Worm (Caenorhabditis elegans) whole organism, L1 larva: ENCODE measurements around the gene ndua-7.
A peak's percentile ranks its signal among the peaks of the same experiment; 100 is the strongest.

Experiments used
- C04F5.9 ChIP-seq: sonication (generic microtip); optimal IDR thresholded peaks from 2 replicates; lab custom pipeline; 2016; ENCODE audit warnings: missing genetic modification characterization, missing compliant biosample characterization
- C16A3.4 ChIP-seq: fragments of 150-350 bp; optimal IDR thresholded peaks from 2 replicates; lab custom pipeline; 2014; ENCODE audit warnings: missing biosample characterization, missing genetic modification characterization
- C34B4.2 ChIP-seq: sonication (generic microtip); optimal IDR thresholded peaks from 2 replicates; lab custom pipeline; 2017; ENCODE audit warnings: mild to moderate bottlenecking, missing genetic modification characterization, missing compliant biosample characterization
- Y116A8C.19 ChIP-seq: sonication (generic microtip); optimal IDR thresholded peaks from 2 replicates; lab custom pipeline; 2016; ENCODE audit warnings: missing compliant biosample characterization, missing genetic modification characterization, borderline replicate concordance
- alr-1 ChIP-seq: fragments of 200-800 bp; sonication (Bioruptor generic); optimal IDR thresholded peaks from 2 replicates; lab custom pipeline; 2018; ENCODE audit warnings: borderline replicate concordance, mild to moderate bottlenecking, missing genetic modification characterization, missing compliant biosample characterization
- aly-2 ChIP-seq: fragments of 150-350 bp; optimal IDR thresholded peaks from 2 replicates; lab custom pipeline; 2014; ENCODE audit warnings: missing biosample characterization, missing genetic modification characterization
- ama-1 ChIP-seq: fragments of 150-350 bp; optimal IDR thresholded peaks from 2 replicates; lab custom pipeline; 2014
- blmp-1 ChIP-seq: fragments of 150-350 bp; optimal IDR thresholded peaks from 2 replicates; lab custom pipeline; 2014; ENCODE audit warnings: missing biosample characterization, missing genetic modification characterization
- ceh-88 ChIP-seq: fragments of 200-800 bp; sonication (Bioruptor generic); IDR thresholded peaks from 2 replicates; pipeline ENCODE4 v1.3.6; 2022; ENCODE audit warnings: missing genetic modification characterization, missing compliant biosample characterization
- ceh-90 ChIP-seq: sonication (generic microtip); optimal IDR thresholded peaks from 2 replicates; lab custom pipeline; 2016; ENCODE audit warnings: missing genetic modification characterization, missing compliant biosample characterization
- ces-1 ChIP-seq: fragments of 150-350 bp; optimal IDR thresholded peaks from 2 replicates; lab custom pipeline; 2014; ENCODE audit warnings: missing biosample characterization, missing genetic modification reagents, missing genetic modification characterization
- efl-1 ChIP-seq, 4 experiments: fragments of 150-350 bp; optimal IDR thresholded peaks in 3 of 4; peaks in 1 of 4; 1 replicate in 1 of 4; 2 replicates in 3 of 4; lab custom pipeline; 2014; ENCODE audit warnings: missing biosample characterization in 2 of 4, missing genetic modification characterization in 2 of 4, missing genetic modification reagents in 2 of 4
- egl-27 ChIP-seq, 2 experiments: fragments of 150-350 bp in 1 of 2; sonication (generic microtip); optimal IDR thresholded peaks; 3 replicates each; lab custom pipeline; 2017 to 2018; ENCODE audit warnings: missing biosample characterization in 2 of 2, missing genetic modification characterization in 2 of 2, missing genetic modification reagents in 2 of 2
- elt-3 ChIP-seq, 6 experiments: fragments of 150-350 bp in 1 of 6; sonication (generic microtip); optimal IDR thresholded peaks; 2 replicates each; lab custom pipeline; 2017 to 2018; ENCODE audit warnings: missing biosample characterization in 6 of 6, missing genetic modification characterization in 6 of 6, inconsistent platforms in 1 of 6
- ets-5 ChIP-seq: fragments of 200-800 bp; sonication (Bioruptor generic); IDR thresholded peaks from 2 replicates; pipeline ENCODE4 v1.3.6; 2022; ENCODE audit warnings: missing genetic modification characterization, missing compliant biosample characterization
- fkh-10 ChIP-seq: sonication (generic microtip); optimal IDR thresholded peaks from 2 replicates; lab custom pipeline; 2017; ENCODE audit warnings: missing biosample characterization, missing genetic modification reagents, missing genetic modification characterization
- fkh-4 ChIP-seq: sonication (generic microtip); optimal IDR thresholded peaks from 2 replicates; lab custom pipeline; 2016; ENCODE audit warnings: missing compliant biosample characterization, missing genetic modification characterization, borderline replicate concordance
- fkh-8 ChIP-seq: sonication (generic microtip); optimal IDR thresholded peaks from 2 replicates; lab custom pipeline; 2016; ENCODE audit warnings: mild to moderate bottlenecking, missing genetic modification characterization, missing compliant biosample characterization
- fos-1 ChIP-seq: fragments of 150-350 bp; optimal IDR thresholded peaks from 2 replicates; lab custom pipeline; 2014; ENCODE audit warnings: missing biosample characterization, missing genetic modification characterization
- hlh-4 ChIP-seq: sonication (generic microtip); optimal IDR thresholded peaks from 2 replicates; lab custom pipeline; 2016; ENCODE audit warnings: mild to moderate bottlenecking, missing genetic modification characterization, missing compliant biosample characterization
- hpl-2 ChIP-seq: fragments of 150-350 bp; optimal IDR thresholded peaks from 2 replicates; lab custom pipeline; 2014; ENCODE audit warnings: missing biosample characterization, missing genetic modification reagents, missing genetic modification characterization
- irx-1 ChIP-seq: sonication (generic microtip); optimal IDR thresholded peaks from 2 replicates; lab custom pipeline; 2016; ENCODE audit warnings: missing genetic modification characterization, missing compliant biosample characterization
- isw-1 ChIP-seq: fragments of 200-800 bp; sonication (Bioruptor generic); IDR thresholded peaks from 2 replicates; pipeline ENCODE4 v1.3.6; 2022; ENCODE audit warnings: missing genetic modification characterization, missing compliant biosample characterization
- lin-13 ChIP-seq: fragments of 150-350 bp; optimal IDR thresholded peaks from 2 replicates; lab custom pipeline; 2014; ENCODE audit warnings: missing biosample characterization, missing genetic modification reagents, missing genetic modification characterization
- lin-14 ChIP-seq: fragments of 200-800 bp; sonication (Bioruptor generic); optimal IDR thresholded peaks from 2 replicates; lab custom pipeline; 2018; ENCODE audit warnings: mild to moderate bottlenecking, missing genetic modification characterization, moderate library complexity, missing compliant biosample characterization
- lin-15B ChIP-seq: fragments of 150-350 bp; sonication (generic microtip); optimal IDR thresholded peaks from 3 replicates; lab custom pipeline; 2014; ENCODE audit warnings: missing biosample characterization, missing genetic modification characterization
- lin-39 ChIP-seq: fragments of 150-350 bp; optimal IDR thresholded peaks from 2 replicates; lab custom pipeline; 2014; ENCODE audit warnings: missing biosample characterization, missing genetic modification reagents, missing genetic modification characterization
- lir-3 ChIP-seq: sonication (generic microtip); optimal IDR thresholded peaks from 2 replicates; lab custom pipeline; 2016; ENCODE audit warnings: mild to moderate bottlenecking, missing genetic modification characterization, moderate library complexity, missing compliant biosample characterization; ENCODE audit not compliant: poor library complexity
- lsy-2 ChIP-seq, 2 experiments: fragments of 150-350 bp; optimal IDR thresholded peaks; 2 replicates each; lab custom pipeline; 2014; ENCODE audit warnings: missing biosample characterization in 2 of 2, missing genetic modification characterization in 2 of 2
- mdl-1 ChIP-seq, 2 experiments: fragments of 150-350 bp; optimal IDR thresholded peaks; 2 replicates each; lab custom pipeline; 2014 to 2017; ENCODE audit warnings: missing biosample characterization in 2 of 2, missing genetic modification characterization in 2 of 2, inconsistent platforms in 1 of 2
- mef-2 ChIP-seq: fragments of 150-350 bp; optimal IDR thresholded peaks from 2 replicates; lab custom pipeline; 2014; ENCODE audit warnings: missing biosample characterization, missing genetic modification characterization
- nhr-11 ChIP-seq: fragments of 150-350 bp; optimal IDR thresholded peaks from 2 replicates; lab custom pipeline; 2014; ENCODE audit warnings: missing biosample characterization, missing genetic modification characterization
- nhr-237 ChIP-seq: fragments of 150-350 bp; optimal IDR thresholded peaks from 2 replicates; lab custom pipeline; 2014; ENCODE audit warnings: missing biosample characterization, missing genetic modification characterization
- nhr-77 ChIP-seq: fragments of 150-350 bp; optimal IDR thresholded peaks from 2 replicates; lab custom pipeline; 2014; ENCODE audit warnings: missing biosample characterization, missing genetic modification characterization
- nhr-84 ChIP-seq: sonication (generic microtip); optimal IDR thresholded peaks from 2 replicates; lab custom pipeline; 2017; ENCODE audit warnings: missing biosample characterization, missing genetic modification characterization
- nhr-85 ChIP-seq: sonication (generic microtip); peaks from one replicate; lab custom pipeline; 2016; ENCODE audit warnings: missing genetic modification characterization, inconsistent platforms, missing compliant biosample characterization
- nhr-90 ChIP-seq: sonication (generic microtip); optimal IDR thresholded peaks from 2 replicates; lab custom pipeline; 2016; ENCODE audit warnings: mild to moderate bottlenecking, missing genetic modification characterization, missing compliant biosample characterization; ENCODE audit not compliant: poor library complexity
- pag-3 ChIP-seq: sonication (generic microtip); optimal IDR thresholded peaks from 2 replicates; lab custom pipeline; 2017; ENCODE audit warnings: missing genetic modification characterization, mild to moderate bottlenecking, missing compliant biosample characterization, antibody characterized with exemption, borderline replicate concordance; ENCODE audit not compliant: insufficient read depth
- pax-3 ChIP-seq: fragments of 200-800 bp; sonication (Bioruptor generic); optimal IDR thresholded peaks from 2 replicates; lab custom pipeline; 2018; ENCODE audit warnings: mild to moderate bottlenecking, missing genetic modification characterization, moderate library complexity, missing compliant biosample characterization
- pqm-1 ChIP-seq: sonication (generic microtip); optimal IDR thresholded peaks from 3 replicates; lab custom pipeline; 2017; ENCODE audit warnings: missing biosample characterization, missing genetic modification characterization
- snpc-4 ChIP-seq: fragments of 150-350 bp; optimal IDR thresholded peaks from 2 replicates; lab custom pipeline; 2014; ENCODE audit warnings: missing biosample characterization, missing genetic modification characterization
- sox-4 ChIP-seq: sonication (generic microtip); optimal IDR thresholded peaks from 2 replicates; lab custom pipeline; 2016; ENCODE audit warnings: missing genetic modification characterization, missing compliant biosample characterization
- swsn-7 ChIP-seq: sonication (generic microtip); optimal IDR thresholded peaks from 2 replicates; lab custom pipeline; 2016; ENCODE audit warnings: missing genetic modification characterization, missing compliant biosample characterization
- tbx-2 ChIP-seq: sonication (generic microtip); optimal IDR thresholded peaks from 2 replicates; lab custom pipeline; 2016; ENCODE audit warnings: missing genetic modification characterization, missing compliant biosample characterization
- unc-130 ChIP-seq: fragments of 150-350 bp; optimal IDR thresholded peaks from 2 replicates; lab custom pipeline; 2017; ENCODE audit warnings: missing biosample characterization, missing genetic modification characterization, inconsistent platforms
- unc-30 ChIP-seq: sonication (generic microtip); optimal IDR thresholded peaks from 2 replicates; lab custom pipeline; 2017; ENCODE audit warnings: missing biosample characterization, missing genetic modification characterization
- unc-62 ChIP-seq: fragments of 150-350 bp; optimal IDR thresholded peaks from 2 replicates; lab custom pipeline; 2014; ENCODE audit warnings: missing biosample characterization, missing genetic modification reagents, missing genetic modification characterization
- unc-86 ChIP-seq: sonication (generic microtip); optimal IDR thresholded peaks from 2 replicates; lab custom pipeline; 2016; ENCODE audit warnings: missing genetic modification characterization, missing compliant biosample characterization
- unc-98 ChIP-seq: fragments of 200-800 bp; sonication (Bioruptor generic); IDR thresholded peaks from 2 replicates; pipeline ENCODE4 v1.3.6; 2022; ENCODE audit warnings: missing genetic modification characterization, missing compliant biosample characterization
- xbp-1 ChIP-seq: sonication (generic microtip); optimal IDR thresholded peaks from 2 replicates; lab custom pipeline; 2016; ENCODE audit warnings: missing genetic modification characterization, missing compliant biosample characterization
- zag-1 ChIP-seq: fragments of 150-350 bp; optimal IDR thresholded peaks from 2 replicates; lab custom pipeline; 2014; ENCODE audit warnings: missing biosample characterization, missing genetic modification characterization
- zip-4 ChIP-seq: fragments of 200-800 bp; sonication (Bioruptor generic); optimal IDR thresholded peaks from 2 replicates; lab custom pipeline; 2018; ENCODE audit warnings: mild to moderate bottlenecking, missing genetic modification characterization, moderate library complexity, missing compliant biosample characterization
- ztf-11 ChIP-seq, 2 experiments: sonication (generic microtip); optimal IDR thresholded peaks; 2 replicates each; lab custom pipeline; 2016 to 2017; ENCODE audit warnings: missing genetic modification characterization in 2 of 2, missing biosample characterization in 1 of 2, missing compliant biosample characterization in 1 of 2

The ndua-7 gene

DNA sequence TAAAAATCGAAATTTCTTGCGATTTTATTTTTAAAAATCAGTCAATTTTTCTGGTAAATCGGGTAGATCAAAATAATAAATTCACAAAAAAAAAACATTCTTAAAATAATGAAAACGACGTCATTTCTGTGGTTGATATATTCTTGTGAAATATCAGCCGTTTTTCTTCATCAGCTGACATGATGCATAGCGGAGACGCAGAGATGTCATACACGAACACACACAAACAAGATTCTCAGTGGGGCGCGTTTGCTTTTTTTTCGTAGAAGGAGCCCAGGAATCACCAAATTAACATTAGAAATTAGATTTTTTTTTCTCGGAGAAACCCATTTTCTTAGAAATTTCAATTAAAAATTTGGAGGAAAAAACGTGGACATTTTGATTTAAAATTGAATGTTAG, 46.7 kb downstream of the ndua-7 start (continued):
- peak; percentile 87 for TF ChIP-seq unc-130
- peak; percentile 86 for TF ChIP-seq snpc-4
- 0 out of 2 replicates have a peak, but pooled peaks have one; percentile 14 for TF ChIP-seq ceh-88 (GFP tag; lab: Robert Waterston, UW)
- peak; percentile 85 to 88 for TF ChIP-seq efl-1 (optimal IDR thresholded peaks at IDR 0.05; lab: Kevin White, UChicago)
- TF ChIP-seq efl-1 (GFP tag; optimal IDR thresholded peaks at IDR 0.05 in 1 of 2; lab: Kevin White, UChicago), result peak; percentile 78 to 97
- peak; percentile 40 for TF ChIP-seq pax-3
- peak; percentile 86 for TF ChIP-seq nhr-85 (tag; lab: Kevin White, UChicago)
- no peak for TF ChIP-seq C34B4.2 (tag; lab: Kevin White, UChicago)
- peak; percentile 81 for TF ChIP-seq fos-1 (tag; lab: Kevin White, UChicago)
- TF ChIP-seq ces-1 (GFP tag; lab: Kevin White, UChicago), result no peak
- no peak for TF ChIP-seq unc-98 (GFP tag; lab: Robert Waterston, UW)
- peak; percentile 83 for TF ChIP-seq unc-86 (tag; lab: Kevin White, UChicago)
- peak; percentile 91 for TF ChIP-seq lin-15B (tag; lab: Kevin White, UChicago)
- TF ChIP-seq sox-4 (tag; lab: Kevin White, UChicago), result peak; percentile 66
- no peak for TF ChIP-seq ceh-90 (tag; lab: Kevin White, UChicago)
- TF ChIP-seq aly-2 (tag; lab: Kevin White, UChicago), result no peak
- TF ChIP-seq ets-5 (GFP tag; lab: Robert Waterston, UW), result no peak
- TF ChIP-seq nhr-237 (tag; lab: Kevin White, UChicago), result peak; percentile 77
- peak; percentile 31 for TF ChIP-seq unc-62 (GFP tag; lab: Kevin White, UChicago)
- no peak for TF ChIP-seq pqm-1 (tag; lab: Kevin White, UChicago)
- peak; percentile 39 for TF ChIP-seq hpl-2 (GFP tag; lab: Kevin White, UChicago)
- TF ChIP-seq fkh-4 (tag; lab: Kevin White, UChicago), result no peak
- peak; percentile 15 for TF ChIP-seq lin-39 (tag; lab: Kevin White, UChicago)
- TF ChIP-seq fkh-10 (GFP tag; lab: Kevin White, UChicago), result peak; percentile 77
- peak; percentile 80 for TF ChIP-seq tbx-2
- TF ChIP-seq Y116A8C.19 (tag; lab: Kevin White, UChicago), result no peak
- no peak for TF ChIP-seq unc-30
- TF ChIP-seq nhr-90 (tag; lab: Kevin White, UChicago), result peak; percentile 64
- TF ChIP-seq lin-14, result peak; percentile 99
- TF ChIP-seq elt-3 (tag; optimal IDR thresholded peaks at IDR 0.05; lab: Kevin White, UChicago), result peak in 2 of 6 experiments; percentile 67 to 80
- peak; percentile 92 for TF ChIP-seq lin-13 (GFP tag; lab: Kevin White, UChicago)
- no peak for TF ChIP-seq egl-27 (tag; optimal IDR thresholded peaks at IDR 0.05; lab: Kevin White, UChicago)
- no peak for TF ChIP-seq alr-1 (tag; lab: Kevin White, UChicago)
- peak; percentile 36 for TF ChIP-seq mef-2
- peak; percentile 65 for TF ChIP-seq irx-1 (tag; lab: Kevin White, UChicago)
- no peak for TF ChIP-seq zip-4
- TF ChIP-seq nhr-77 (tag; lab: Kevin White, UChicago), result peak; percentile 74
- TF ChIP-seq lir-3 (tag; lab: Kevin White, UChicago), result no peak
- TF ChIP-seq ztf-11 (tag; optimal IDR thresholded peaks at IDR 0.05; lab: Kevin White, UChicago), result no peak
- peak; percentile 89 for TF ChIP-seq C16A3.4 (tag; lab: Kevin White, UChicago)
- no peak for TF ChIP-seq zag-1 (tag; lab: Kevin White, UChicago)
- TF ChIP-seq mdl-1 (tag; optimal IDR thresholded peaks at IDR 0.05; lab: Kevin White, UChicago), result peak in 1 of 2 experiments; percentile 92
- TF ChIP-seq nhr-11, result peak; percentile 76
- no peak for TF ChIP-seq hlh-4
- peak; percentile 6 for TF ChIP-seq C04F5.9 (tag; lab: Kevin White, UChicago)
- peak; percentile 97 for TF ChIP-seq fkh-8
- peak; percentile 78 for TF ChIP-seq xbp-1 (tag; lab: Kevin White, UChicago)
- peak; percentile 44 for TF ChIP-seq ama-1 (lab: Kevin White, UChicago)
- TF ChIP-seq blmp-1 (tag; lab: Kevin White, UChicago), result peak; percentile 71
- no peak for TF ChIP-seq pag-3 (tag; lab: Kevin White, UChicago)
- TF ChIP-seq isw-1 (GFP tag; lab: Robert Waterston, UW), result peak; percentile 49
- TF ChIP-seq swsn-7 (tag; lab: Kevin White, UChicago), result peak; percentile 82
- peak; percentile 83 to 93 for TF ChIP-seq lsy-2 (tag; optimal IDR thresholded peaks at IDR 0.05; lab: Kevin White, UChicago)
- no peak for TF ChIP-seq nhr-84 (tag; lab: Kevin White, UChicago)
